Worm (Caenorhabditis elegans): Measurements from ENCODE around the gene str-108.

ce11 chrV:16204888-16205287, 38.9 kb downstream of the str-108 start, which contains the start of gene irld-26:
- TF ChIP-seq W03F9.2 (tag; optimal IDR thresholded peaks at IDR 0.05), result no peak
- TF ChIP-seq him-1 (tag; optimal IDR thresholded peaks at IDR 0.05), result no peak
- no peak for TF ChIP-seq dao-5 (tag; optimal IDR thresholded peaks at IDR 0.05)
